Worm (Caenorhabditis elegans): Measurements from ENCODE around the gene try-9.

ce11 chrII:4334448-4334847 lies 33.6 kb upstream of the try-9 start, which contains the start of gene madf-3:
- TF ChIP-seq nhr-23 (tag; optimal IDR thresholded peaks at IDR 0.05) (no peak), skn-1 (tag; optimal IDR thresholded peaks at IDR 0.05) (no peak), unc-39 (tag; optimal IDR thresholded peaks at IDR 0.05) (no peak), mab-5 (tag; optimal IDR thresholded peaks at IDR 0.05) (no peak), ztf-4 (tag; optimal IDR thresholded peaks at IDR 0.05) (no peak), elt-1 (tag; optimal IDR thresholded peaks at IDR 0.05) (no peak), lin-39 (tag; optimal IDR thresholded peaks at IDR 0.05) (no peak), lin-13 (GFP tag; optimal IDR thresholded peaks at IDR 0.05) (no peak), elt-3 (tag; optimal IDR thresholded peaks at IDR 0.05) (no peak), aly-2 (tag; optimal IDR thresholded peaks at IDR 0.05) (no peak), crh-2 (tag; optimal IDR thresholded peaks at IDR 0.05) (no peak), fos-1 (tag; optimal IDR thresholded peaks at IDR 0.05) (no peak)

All from whole organism, L2 larva.